Worm (Caenorhabditis elegans) whole organism, L1 larva: ENCODE measurements around the gene T07A5.7.

ENCODE experiments used
- ama-1 ChIP-seq: fragments of 150-350 bp; optimal IDR thresholded peaks from 2 replicates; lab custom pipeline; 2014
- lsy-2 ChIP-seq, 2 experiments: fragments of 150-350 bp; optimal IDR thresholded peaks; 2 replicates each; lab custom pipeline; 2014; ENCODE audit warnings: missing biosample characterization in 2 of 2, missing genetic modification characterization in 2 of 2
- nhr-11 ChIP-seq: fragments of 150-350 bp; optimal IDR thresholded peaks from 2 replicates; lab custom pipeline; 2014; ENCODE audit warnings: missing biosample characterization, missing genetic modification characterization
- nhr-77 ChIP-seq: fragments of 150-350 bp; optimal IDR thresholded peaks from 2 replicates; lab custom pipeline; 2014; ENCODE audit warnings: missing biosample characterization, missing genetic modification characterization
- snpc-4 ChIP-seq: fragments of 150-350 bp; optimal IDR thresholded peaks from 2 replicates; lab custom pipeline; 2014; ENCODE audit warnings: missing biosample characterization, missing genetic modification characterization

DNA sequence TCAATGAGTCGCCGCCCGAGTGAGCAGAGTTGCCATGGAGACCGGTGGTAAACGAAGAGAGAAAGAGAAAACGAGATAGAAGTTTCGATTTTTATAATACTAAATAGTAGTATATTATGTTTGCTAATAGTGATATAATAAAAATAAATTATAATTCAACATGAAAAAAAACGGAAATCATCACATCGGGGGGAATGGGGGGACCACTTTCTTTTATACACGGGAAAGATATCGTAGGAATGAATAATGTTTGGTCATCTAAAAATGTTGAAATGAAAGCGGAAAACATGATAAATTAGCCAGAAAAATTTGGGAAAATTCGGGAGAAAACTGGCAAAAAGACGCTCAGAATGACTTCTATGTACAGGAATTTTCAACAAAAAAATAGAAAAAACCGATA is 49.2 kb downstream of the T07A5.7 start, which contains the start of gene bbs-5:
- no peak for TF ChIP-seq ama-1
- TF ChIP-seq snpc-4: no peak
- no peak for TF ChIP-seq nhr-77 (tag; lab: Kevin White, UChicago)
- TF ChIP-seq nhr-11 (tag; lab: Kevin White, UChicago): no peak
- no peak for TF ChIP-seq lsy-2 (tag; optimal IDR thresholded peaks at IDR 0.05; lab: Kevin White, UChicago)
